Fruit fly (Drosophila melanogaster) whole organism, embryonic: Measurements from ENCODE around the gene Vinc.

Source experiments
- ATbp ChIP-seq: fragments of 200-800 bp; sonication (Bioruptor generic); optimal IDR thresholded peaks from 2 replicates; lab custom pipeline; 2017; ENCODE audit warnings: missing biosample characterization, mild to moderate bottlenecking, missing genetic modification characterization, missing genetic modification reagents
- B-H2 ChIP-seq: fragments of 200-800 bp; sonication (Bioruptor generic); optimal IDR thresholded peaks from 2 replicates; lab custom pipeline; 2018; ENCODE audit warnings: missing biosample characterization, mild to moderate bottlenecking, missing genetic modification characterization
- Bgb ChIP-seq: fragments of 200-800 bp; sonication (Bioruptor generic); IDR thresholded peaks from 2 replicates; pipeline ENCODE4 v1.3.6; 2022; ENCODE audit warnings: missing biosample characterization, missing genetic modification characterization; ENCODE audit not compliant: partially characterized antibody
- Blimp-1 ChIP-seq: fragments of 200-800 bp; sonication (Bioruptor generic); optimal IDR thresholded peaks from 3 replicates; lab custom pipeline; 2018; ENCODE audit warnings: missing biosample characterization, missing genetic modification characterization, mild to moderate bottlenecking, moderate library complexity, missing genetic modification reagents
- CG11695 ChIP-seq: fragments of 200-800 bp; sonication (Bioruptor generic); IDR thresholded peaks from 3 replicates; pipeline ENCODE4 v1.3.6; 2022; ENCODE audit warnings: missing biosample characterization, missing genetic modification characterization
- CG12155 ChIP-seq: fragments of 200-800 bp; sonication (Bioruptor generic); optimal IDR thresholded peaks from 3 replicates; lab custom pipeline; 2016; ENCODE audit warnings: missing biosample characterization, missing genetic modification characterization
- CG12219 ChIP-seq: fragments of 200-800 bp; sonication (Bioruptor generic); optimal IDR thresholded peaks from 3 replicates; lab custom pipeline; 2018; ENCODE audit warnings: missing biosample characterization, mild to moderate bottlenecking, missing genetic modification characterization
- CG12942 ChIP-seq: fragments of 200-800 bp; sonication (Bioruptor generic); optimal IDR thresholded peaks from 3 replicates; lab custom pipeline; 2016; ENCODE audit warnings: missing biosample characterization, missing genetic modification characterization
- CG13287 ChIP-seq: fragments of 200-800 bp; sonication (Bioruptor generic); IDR thresholded peaks from 2 replicates; pipeline ENCODE4 v1.3.6; 2022; ENCODE audit warnings: missing biosample characterization, missing genetic modification characterization; ENCODE audit not compliant: partially characterized antibody
- CG15696 ChIP-seq: fragments of 200-800 bp; sonication (Bioruptor generic); optimal IDR thresholded peaks from 2 replicates; lab custom pipeline; 2019; ENCODE audit warnings: missing biosample characterization, mild to moderate bottlenecking, missing genetic modification characterization, moderate library complexity
- CG31365 ChIP-seq: fragments of 200-800 bp; sonication (Bioruptor generic); optimal IDR thresholded peaks from 2 replicates; lab custom pipeline; 2018; ENCODE audit warnings: missing biosample characterization, mild to moderate bottlenecking, missing genetic modification characterization
- CG3163 ChIP-seq: fragments of 200-800 bp; sonication (Bioruptor generic); optimal IDR thresholded peaks from 3 replicates; lab custom pipeline; 2016; ENCODE audit warnings: missing biosample characterization, missing genetic modification characterization
- CG32767 ChIP-seq: fragments of 200-800 bp; sonication (Bioruptor generic); IDR thresholded peaks from 2 replicates; pipeline ENCODE4 v1.3.6; 2022; ENCODE audit warnings: missing biosample characterization, missing genetic modification characterization
- CG32772 ChIP-seq: fragments of 200-800 bp; sonication (Bioruptor generic); IDR thresholded peaks from 2 replicates; pipeline ENCODE4 v1.3.6; 2022; ENCODE audit warnings: missing biosample characterization, missing genetic modification characterization
- CG3995 ChIP-seq: fragments of 200-800 bp; sonication (Bioruptor generic); optimal IDR thresholded peaks from 3 replicates; lab custom pipeline; 2016; ENCODE audit warnings: missing biosample characterization, missing genetic modification characterization
- CG4820 ChIP-seq: fragments of 200-800 bp; sonication (Bioruptor generic); optimal IDR thresholded peaks from 3 replicates; lab custom pipeline; 2016; ENCODE audit warnings: missing biosample characterization, missing genetic modification characterization
- CG6254 ChIP-seq: fragments of 200-800 bp; sonication (Bioruptor generic); optimal IDR thresholded peaks from 3 replicates; lab custom pipeline; 2017; ENCODE audit warnings: mild to moderate bottlenecking, missing biosample characterization, missing genetic modification reagents, missing genetic modification characterization
- CG7556 ChIP-seq: fragments of 200-800 bp; sonication (Bioruptor generic); optimal IDR thresholded peaks from 2 replicates; lab custom pipeline; 2017; ENCODE audit warnings: missing biosample characterization, mild to moderate bottlenecking, missing genetic modification characterization
- CG8089 ChIP-seq: fragments of 200-800 bp; sonication (Bioruptor generic); optimal IDR thresholded peaks from 3 replicates; lab custom pipeline; 2016; ENCODE audit warnings: missing biosample characterization, missing genetic modification characterization
- CG9797 ChIP-seq: fragments of 200-800 bp; sonication (Bioruptor generic); optimal IDR thresholded peaks from 3 replicates; lab custom pipeline; 2018; ENCODE audit warnings: missing biosample characterization, mild to moderate bottlenecking, missing genetic modification characterization
- Dip3 ChIP-seq: fragments of 200-800 bp; sonication (Bioruptor generic); optimal IDR thresholded peaks from 3 replicates; lab custom pipeline; 2016; ENCODE audit warnings: missing biosample characterization, missing genetic modification characterization
- Dll ChIP-seq: fragments of 200-800 bp; sonication (Bioruptor generic); IDR thresholded peaks from 4 replicates; pipeline ENCODE4 v1.3.6; 2022; ENCODE audit warnings: missing biosample characterization, missing genetic modification characterization; ENCODE audit not compliant: partially characterized antibody
- Doc3 ChIP-seq: fragments of 200-800 bp; sonication (Bioruptor generic); IDR thresholded peaks from 3 replicates; pipeline ENCODE4 v1.3.6; 2022; ENCODE audit warnings: missing biosample characterization, missing genetic modification characterization; ENCODE audit not compliant: partially characterized antibody
- Dref ChIP-seq: fragments of 200-800 bp; sonication (Bioruptor generic); IDR thresholded peaks from 2 replicates; pipeline ENCODE4 v1.3.6; 2022; ENCODE audit warnings: missing biosample characterization, missing genetic modification characterization
- E2f2 ChIP-seq: fragments of 200-800 bp; sonication (Bioruptor generic); IDR thresholded peaks from 2 replicates; pipeline ENCODE4 v1.3.6; 2022; ENCODE audit warnings: missing biosample characterization, missing genetic modification characterization
- Elba2 ChIP-seq: fragments of 200-800 bp; sonication (Bioruptor generic); optimal IDR thresholded peaks from 3 replicates; lab custom pipeline; 2016; ENCODE audit warnings: missing biosample characterization, missing genetic modification characterization
- Ets97D ChIP-seq: fragments of 200-800 bp; sonication (Bioruptor generic); optimal IDR thresholded peaks from 3 replicates; lab custom pipeline; 2016; ENCODE audit warnings: missing biosample characterization, missing genetic modification characterization
- GATAe ChIP-seq: fragments of 200-800 bp; sonication (Bioruptor generic); conservative IDR thresholded peaks from 2 replicates; pipeline ENCODE4 v1.3.6; 2022; ENCODE audit warnings: missing biosample characterization, missing genetic modification characterization
- HLH54F ChIP-seq: fragments of 200-800 bp; sonication (Bioruptor generic); optimal IDR thresholded peaks from 3 replicates; lab custom pipeline; 2016; ENCODE audit warnings: missing biosample characterization, missing genetic modification characterization
- HmgD ChIP-seq: fragments of 200-800 bp; sonication (Bioruptor generic); optimal IDR thresholded peaks from 3 replicates; lab custom pipeline; 2016; ENCODE audit warnings: missing biosample characterization, missing genetic modification characterization
- Opbp ChIP-seq: fragments of 200-800 bp; sonication (Bioruptor generic); IDR thresholded peaks from 3 replicates; pipeline ENCODE4 v1.3.6; 2022; ENCODE audit warnings: missing biosample characterization, missing genetic modification characterization; ENCODE audit not compliant: partially characterized antibody
- Sin3A ChIP-seq: fragments of >200 bp; optimal IDR thresholded peaks from 2 replicates; lab custom pipeline; 2018
- TFAM ChIP-seq: fragments of 200-800 bp; sonication (Bioruptor generic); optimal IDR thresholded peaks from 2 replicates; lab custom pipeline; 2017; ENCODE audit warnings: missing biosample characterization, missing genetic modification characterization, inconsistent platforms
- bcd ChIP-seq: fragments of 200-800 bp; sonication (Bioruptor generic); optimal IDR thresholded peaks from 2 replicates; lab custom pipeline; 2017; ENCODE audit warnings: missing biosample characterization, mild to moderate bottlenecking, missing genetic modification characterization
- bigmax ChIP-seq: fragments of 200-800 bp; sonication (Bioruptor generic); optimal IDR thresholded peaks from 2 replicates; lab custom pipeline; 2018; ENCODE audit warnings: missing biosample characterization, mild to moderate bottlenecking, missing genetic modification characterization
- cad ChIP-seq: fragments of >200 bp; optimal IDR thresholded peaks from 2 replicates; lab custom pipeline; 2017; ENCODE audit warnings: missing biosample characterization, missing genetic modification characterization
- chn ChIP-seq: fragments of 200-800 bp; sonication (Bioruptor generic); optimal IDR thresholded peaks from 2 replicates; lab custom pipeline; 2016; ENCODE audit warnings: missing biosample characterization, missing genetic modification characterization
- disco-r ChIP-seq: fragments of 200-800 bp; sonication (Bioruptor generic); optimal IDR thresholded peaks from 2 replicates; lab custom pipeline; 2016; ENCODE audit warnings: missing biosample characterization, missing genetic modification characterization
- dmrt99B ChIP-seq: fragments of 200-800 bp; sonication (Bioruptor generic); optimal IDR thresholded peaks from 2 replicates; lab custom pipeline; 2018; ENCODE audit warnings: missing biosample characterization, mild to moderate bottlenecking, missing genetic modification characterization, moderate library complexity
- dpn ChIP-seq, 2 experiments: fragments of 200-800 bp; sonication (Bioruptor generic); optimal IDR thresholded peaks; 3 replicates each; lab custom pipeline; 2016; ENCODE audit warnings: missing biosample characterization in 2 of 2, missing genetic modification characterization in 2 of 2
- gsb ChIP-seq: fragments of 200-800 bp; sonication (Bioruptor generic); IDR thresholded peaks from 2 replicates; pipeline ENCODE4 v1.3.6; 2022; ENCODE audit warnings: missing biosample characterization, missing genetic modification characterization
- lov ChIP-seq, 2 experiments: fragments of 200-800 bp in 1 of 2; fragments of >200 bp in 1 of 2; sonication (Bioruptor generic) in 1 of 2; IDR thresholded peaks in 1 of 2; optimal IDR thresholded peaks in 1 of 2; 2 replicates in 1 of 2; 3 replicates in 1 of 2; pipeline versions ENCODE4 v1.3.6 to Lab custom; 2017 to 2022; ENCODE audit warnings: missing biosample characterization in 1 of 2, missing genetic modification characterization in 1 of 2
- mirr ChIP-seq: fragments of 200-800 bp; sonication (Bioruptor generic); optimal IDR thresholded peaks from 3 replicates; lab custom pipeline; 2018; ENCODE audit warnings: missing biosample characterization, mild to moderate bottlenecking, missing genetic modification characterization
- nerfin-2 ChIP-seq: fragments of 200-800 bp; sonication (Bioruptor generic); IDR thresholded peaks from 2 replicates; pipeline ENCODE4 v1.3.6; 2022; ENCODE audit warnings: missing biosample characterization, missing genetic modification characterization; ENCODE audit not compliant: partially characterized antibody
- p53 ChIP-seq: fragments of 200-800 bp; sonication (Bioruptor generic); optimal IDR thresholded peaks from 2 replicates; lab custom pipeline; 2016; ENCODE audit warnings: missing biosample characterization, missing genetic modification characterization
- repo ChIP-seq: fragments of 200-800 bp; sonication (Bioruptor generic); optimal IDR thresholded peaks from 2 replicates; lab custom pipeline; 2016; ENCODE audit warnings: missing biosample characterization, missing genetic modification characterization
- row ChIP-seq: fragments of 200-800 bp; sonication (Bioruptor generic); IDR thresholded peaks from 3 replicates; pipeline ENCODE4 v1.3.6; 2022; ENCODE audit warnings: missing biosample characterization, missing genetic modification characterization
- schlank ChIP-seq: fragments of 200-800 bp; sonication (Bioruptor generic); optimal IDR thresholded peaks from 2 replicates; lab custom pipeline; 2018; ENCODE audit warnings: missing biosample characterization, mild to moderate bottlenecking, missing genetic modification characterization
- sqz ChIP-seq: fragments of 200-800 bp; sonication (Bioruptor generic); optimal IDR thresholded peaks from 3 replicates; lab custom pipeline; 2018; ENCODE audit warnings: missing biosample characterization, mild to moderate bottlenecking, missing genetic modification characterization
- toy ChIP-seq: fragments of 200-800 bp; sonication (Bioruptor generic); IDR thresholded peaks from 2 replicates; pipeline ENCODE4 v1.3.6; 2022; ENCODE audit warnings: missing biosample characterization, missing genetic modification characterization

Gene Vinc

dm6 chrX:2269822-2270556, 47.6 kb upstream of the Vinc start (continued):
- TF ChIP-seq bigmax (GFP tag; lab: Kevin White, UChicago), result no peak
- TF ChIP-seq GATAe (GFP tag; lab: Robert Waterston, UW), result no peak
- TF ChIP-seq Opbp, result no peak
- TF ChIP-seq CG7556 (GFP tag; lab: Kevin White, UChicago), result peak; percentile 18
- TF ChIP-seq p53, result no peak
- TF ChIP-seq disco-r, result no peak
- TF ChIP-seq ATbp (GFP tag; lab: Kevin White, UChicago), result no peak
- no peak for TF ChIP-seq CG31365 (tag; lab: Kevin White, UChicago)
- TF ChIP-seq Dref, result peak; percentile 57
- no peak for TF ChIP-seq CG12219
- 0 out of 2 replicates have a peak, but pooled peaks have one; percentile 8 for TF ChIP-seq CG32767 (GFP tag; lab: Robert Waterston, UW)
- TF ChIP-seq bcd (GFP tag; lab: Kevin White, UChicago), result no peak
- TF ChIP-seq Doc3, result no peak
- peak; percentile 17; the same call in 1 of the 3 replicates for TF ChIP-seq row
- peak; percentile 50; the same call in 1 of the 2 replicates for TF ChIP-seq CG32772 (GFP tag; lab: Robert Waterston, UW)
- no peak for TF ChIP-seq CG6254 (GFP tag; lab: Kevin White, UChicago)
- no peak for TF ChIP-seq CG11695 (GFP tag; lab: Robert Waterston, UW)
- TF ChIP-seq Elba2 (GFP tag; lab: Kevin White, UChicago), result no peak
- no peak for TF ChIP-seq chn (GFP tag; lab: Kevin White, UChicago)
- TF ChIP-seq mirr (GFP tag; lab: Kevin White, UChicago), result peak; percentile 7
- TF ChIP-seq Sin3A (lab: Kevin White, UChicago), result no peak
- TF ChIP-seq Dll, result no peak
- TF ChIP-seq dpn (GFP tag; optimal IDR thresholded peaks at IDR 0.05; lab: Kevin White, UChicago), result no peak
- TF ChIP-seq CG8089 (GFP tag; lab: Kevin White, UChicago), result no peak
- TF ChIP-seq CG3995 (GFP tag; lab: Kevin White, UChicago), result no peak
- TF ChIP-seq dmrt99B, result no peak
- no peak for TF ChIP-seq toy (GFP tag; lab: Robert Waterston, UW)
- TF ChIP-seq lov (optimal IDR thresholded peaks at IDR 0.05; lab: Kevin White, UChicago), result no peak
- no peak for TF ChIP-seq lov (GFP tag; IDR thresholded peaks at IDR 0.05; lab: Robert Waterston, UW)
- TF ChIP-seq CG12942 (GFP tag; lab: Kevin White, UChicago), result no peak
- no peak for TF ChIP-seq repo (GFP tag; lab: Kevin White, UChicago)
- no peak for TF ChIP-seq cad (GFP tag; lab: Kevin White, UChicago)
- no peak for TF ChIP-seq CG4820
- TF ChIP-seq E2f2 (GFP tag; lab: Robert Waterston, UW), result no peak
- TF ChIP-seq B-H2 (GFP tag; lab: Kevin White, UChicago), result peak; percentile 12
- TF ChIP-seq gsb (GFP tag; lab: Robert Waterston, UW), result no peak
- TF ChIP-seq TFAM, result no peak
- TF ChIP-seq Ets97D, result no peak
- peak; percentile 15; the same call in 1 of the 2 replicates for TF ChIP-seq Bgb (GFP tag; lab: Robert Waterston, UW)
- no peak for TF ChIP-seq CG3163
- no peak for TF ChIP-seq schlank
- TF ChIP-seq CG9797 (GFP tag; lab: Kevin White, UChicago), result no peak
- no peak for TF ChIP-seq Blimp-1
- TF ChIP-seq CG12155 (GFP tag; lab: Kevin White, UChicago), result no peak
- TF ChIP-seq HLH54F (GFP tag; lab: Kevin White, UChicago), result no peak
- no peak for TF ChIP-seq HmgD
- TF ChIP-seq CG15696 (tag; lab: Kevin White, UChicago), result peak; percentile 13
- TF ChIP-seq sqz, result peak; percentile 61
- no peak for TF ChIP-seq Dip3 (GFP tag; lab: Kevin White, UChicago)
- TF ChIP-seq nerfin-2, result no peak
- TF ChIP-seq CG13287 (GFP tag; lab: Robert Waterston, UW), result peak; percentile 22; the same call in 1 of the 2 replicates
